Worm (Caenorhabditis elegans): ENCODE measurements around the gene nlp-34.

- TF ChIP-seq W03F9.2 (tag; optimal IDR thresholded peaks at IDR 0.05) (no peak), dao-5 (tag; optimal IDR thresholded peaks at IDR 0.05) (no peak), him-1 (tag; optimal IDR thresholded peaks at IDR 0.05) (no peak)
Observed at ce11 chrV:3987616-3988015, 8.7 kb upstream of the nlp-34 start, which contains the start of gene nlp-28.
